Fruit fly (Drosophila melanogaster) whole organism, embryonic: ENCODE results near the gene Ppt1.

Experiments used
- Ada2b ChIP-seq: fragments of 200-800 bp; sonication (Bioruptor generic); IDR thresholded peaks from 2 replicates; pipeline ENCODE4 v1.3.6; 2022; ENCODE audit warnings: missing biosample characterization, missing genetic modification characterization
- CG10147 ChIP-seq: fragments of 200-800 bp; sonication (Bioruptor generic); optimal IDR thresholded peaks from 2 replicates; lab custom pipeline; 2019; ENCODE audit warnings: missing biosample characterization, mild to moderate bottlenecking, missing genetic modification characterization, moderate library complexity
- CG10274 ChIP-seq: fragments of 200-800 bp; sonication (Bioruptor generic); optimal IDR thresholded peaks from 3 replicates; lab custom pipeline; 2017; ENCODE audit warnings: missing biosample characterization, mild to moderate bottlenecking, missing genetic modification characterization
- CG10431 ChIP-seq: fragments of 200-800 bp; sonication (Bioruptor generic); optimal IDR thresholded peaks from 3 replicates; lab custom pipeline; 2018; ENCODE audit warnings: missing biosample characterization, mild to moderate bottlenecking, missing genetic modification characterization
- CG10565 ChIP-seq: fragments of 200-800 bp; sonication (Bioruptor generic); optimal IDR thresholded peaks from 3 replicates; lab custom pipeline; 2016; ENCODE audit warnings: missing biosample characterization, mild to moderate bottlenecking, missing genetic modification characterization
- CG11085 ChIP-seq: fragments of 200-800 bp; sonication (Bioruptor generic); IDR thresholded peaks from 2 replicates; pipeline ENCODE4 v1.3.6; 2022; ENCODE audit warnings: missing biosample characterization, missing genetic modification characterization
- CG11247 ChIP-seq: fragments of 200-800 bp; sonication (Bioruptor generic); IDR thresholded peaks from 2 replicates; pipeline ENCODE4 v1.3.6; 2022; ENCODE audit warnings: missing biosample characterization, missing genetic modification characterization
- CG17385 ChIP-seq: fragments of 200-800 bp; sonication (Bioruptor generic); optimal IDR thresholded peaks from 3 replicates; lab custom pipeline; 2018; ENCODE audit warnings: missing biosample characterization, mild to moderate bottlenecking, missing genetic modification characterization
- CG17568 ChIP-seq: fragments of 200-800 bp; sonication (Bioruptor generic); optimal IDR thresholded peaks from 2 replicates; lab custom pipeline; 2018; ENCODE audit warnings: missing biosample characterization, mild to moderate bottlenecking, missing genetic modification characterization, moderate library complexity
- CG17829 ChIP-seq: fragments of 200-800 bp; optimal IDR thresholded peaks from 2 replicates; lab custom pipeline; 2019; ENCODE audit warnings: missing biosample characterization, mild to moderate bottlenecking, missing genetic modification characterization, moderate library complexity
- CG1792 ChIP-seq: fragments of 200-800 bp; sonication (Bioruptor generic); optimal IDR thresholded peaks from 2 replicates; lab custom pipeline; 2016; ENCODE audit warnings: missing biosample characterization, missing genetic modification characterization
- CG18476 ChIP-seq: fragments of 200-800 bp; sonication (Bioruptor generic); optimal IDR thresholded peaks from 2 replicates; lab custom pipeline; 2016; ENCODE audit warnings: missing biosample characterization, mild to moderate bottlenecking, missing genetic modification characterization
- CG31388 ChIP-seq: fragments of 200-800 bp; sonication (Bioruptor generic); optimal IDR thresholded peaks from 2 replicates; lab custom pipeline; 2016; ENCODE audit warnings: missing biosample characterization, missing genetic modification characterization
- CG32772 ChIP-seq: fragments of 200-800 bp; sonication (Bioruptor generic); IDR thresholded peaks from 2 replicates; pipeline ENCODE4 v1.3.6; 2022; ENCODE audit warnings: missing biosample characterization, missing genetic modification characterization
- CG43689 ChIP-seq: fragments of 200-800 bp; sonication (Bioruptor generic); IDR thresholded peaks from 2 replicates; pipeline ENCODE4 v1.3.6; 2022; ENCODE audit warnings: missing biosample characterization, missing genetic modification characterization
- CG6254 ChIP-seq: fragments of 200-800 bp; sonication (Bioruptor generic); optimal IDR thresholded peaks from 3 replicates; lab custom pipeline; 2017; ENCODE audit warnings: mild to moderate bottlenecking, missing biosample characterization, missing genetic modification reagents, missing genetic modification characterization
- CG7271 ChIP-seq: fragments of 200-800 bp; sonication (Bioruptor generic); optimal IDR thresholded peaks from 2 replicates; lab custom pipeline; 2018; ENCODE audit warnings: missing biosample characterization, mild to moderate bottlenecking, missing genetic modification characterization, moderate library complexity
- CG7987 ChIP-seq: fragments of 200-800 bp; sonication (Bioruptor generic); optimal IDR thresholded peaks from 2 replicates; lab custom pipeline; 2018; ENCODE audit warnings: missing biosample characterization, mild to moderate bottlenecking, missing genetic modification characterization, moderate library complexity
- CG8290 ChIP-seq, 3 experiments: fragments of 200-800 bp; sonication (Bioruptor generic); optimal IDR thresholded peaks; 2 replicates each; lab custom pipeline; 2016 to 2019; ENCODE audit warnings: missing biosample characterization in 3 of 3, missing genetic modification characterization in 3 of 3, mild to moderate bottlenecking in 2 of 3, moderate library complexity in 1 of 3
- D19A ChIP-seq: fragments of 200-800 bp; optimal IDR thresholded peaks from 3 replicates; lab custom pipeline; 2019; ENCODE audit warnings: missing biosample characterization, mild to moderate bottlenecking, missing genetic modification characterization, moderate library complexity
- Dip3 ChIP-seq: fragments of 200-800 bp; sonication (Bioruptor generic); optimal IDR thresholded peaks from 3 replicates; lab custom pipeline; 2016; ENCODE audit warnings: missing biosample characterization, missing genetic modification characterization
- HLHmδ ChIP-seq: fragments of 200-800 bp; sonication (Bioruptor generic); optimal IDR thresholded peaks from 2 replicates; lab custom pipeline; 2018; ENCODE audit warnings: missing biosample characterization, mild to moderate bottlenecking, missing genetic modification characterization, moderate library complexity
- Nf-YC ChIP-seq: fragments of 200-800 bp; optimal IDR thresholded peaks from 3 replicates; lab custom pipeline; 2019; ENCODE audit warnings: missing biosample characterization, mild to moderate bottlenecking, missing genetic modification characterization, moderate library complexity
- Oaz ChIP-seq: fragments of 200-800 bp; sonication (Bioruptor generic); IDR thresholded peaks from 2 replicates; pipeline ENCODE4 v1.3.6; 2022; ENCODE audit warnings: missing biosample characterization, missing genetic modification characterization
- Ravus ChIP-seq: fragments of 200-800 bp; sonication (Bioruptor generic); IDR thresholded peaks from 2 replicates; pipeline ENCODE4 v1.3.6; 2022; ENCODE audit warnings: missing biosample characterization, missing genetic modification characterization
- Trl ChIP-seq, 3 experiments: fragments of >200 bp in 2 of 3; fragments of 200-800 bp in 1 of 3; sonication (Bioruptor generic) in 1 of 3; optimal IDR thresholded peaks; 2 replicates in 1 of 3; 3 replicates in 2 of 3; lab custom pipeline; 2016 to 2017; ENCODE audit warnings: missing biosample characterization in 1 of 3, missing genetic modification characterization in 1 of 3
- Xrp1 ChIP-seq: fragments of 200-800 bp; sonication (Bioruptor generic); IDR thresholded peaks from 2 replicates; pipeline ENCODE4 v1.3.6; 2022; ENCODE audit warnings: missing biosample characterization, missing genetic modification characterization
- ab ChIP-seq: fragments of 200-800 bp; sonication (Bioruptor generic); optimal IDR thresholded peaks from 2 replicates; lab custom pipeline; 2016; ENCODE audit warnings: missing biosample characterization, missing genetic modification characterization
- ase ChIP-seq: fragments of 200-800 bp; sonication (Bioruptor generic); IDR thresholded peaks from 3 replicates; pipeline ENCODE4 v1.3.6; 2022; ENCODE audit warnings: missing biosample characterization, missing genetic modification characterization
- croc ChIP-seq: fragments of 200-800 bp; sonication (Bioruptor generic); conservative IDR thresholded peaks from 3 replicates; pipeline ENCODE4 v1.3.6; 2022; ENCODE audit warnings: missing biosample characterization, missing genetic modification characterization
- dan ChIP-seq: fragments of 200-800 bp; sonication (Bioruptor generic); IDR thresholded peaks from 2 replicates; pipeline ENCODE4 v1.3.6; 2022; ENCODE audit warnings: missing biosample characterization, missing genetic modification characterization
- gcm2 ChIP-seq: fragments of 200-800 bp; sonication (Bioruptor generic); optimal IDR thresholded peaks from 2 replicates; lab custom pipeline; 2016; ENCODE audit warnings: missing biosample characterization, missing genetic modification characterization
- grau ChIP-seq: fragments of 200-800 bp; optimal IDR thresholded peaks from 3 replicates; lab custom pipeline; 2019; ENCODE audit warnings: missing biosample characterization, mild to moderate bottlenecking, missing genetic modification characterization, moderate library complexity
- grn ChIP-seq: fragments of 200-800 bp; sonication (Bioruptor generic); optimal IDR thresholded peaks from 3 replicates; lab custom pipeline; 2017; ENCODE audit warnings: missing biosample characterization, missing genetic modification characterization
- gro ChIP-seq: fragments of 200-800 bp; sonication (Bioruptor generic); optimal IDR thresholded peaks from 2 replicates; lab custom pipeline; 2016; ENCODE audit warnings: missing biosample characterization, missing genetic modification characterization
- insv ChIP-seq, 2 experiments: fragments of 200-800 bp; sonication (Bioruptor generic); optimal IDR thresholded peaks; 3 replicates each; lab custom pipeline; 2016 to 2018; ENCODE audit warnings: missing biosample characterization in 2 of 2, missing genetic modification characterization in 2 of 2
- nerfin-2 ChIP-seq: fragments of 200-800 bp; sonication (Bioruptor generic); IDR thresholded peaks from 2 replicates; pipeline ENCODE4 v1.3.6; 2022; ENCODE audit warnings: missing biosample characterization, missing genetic modification characterization; ENCODE audit not compliant: partially characterized antibody
- otp ChIP-seq: fragments of 200-800 bp; sonication (Bioruptor generic); IDR thresholded peaks from 3 replicates; pipeline ENCODE4, ENCODE4 v1.3.6; 2022; ENCODE audit warnings: missing biosample characterization, missing genetic modification characterization
- p53 ChIP-seq: fragments of 200-800 bp; sonication (Bioruptor generic); optimal IDR thresholded peaks from 2 replicates; lab custom pipeline; 2016; ENCODE audit warnings: missing biosample characterization, missing genetic modification characterization
- scrt ChIP-seq: fragments of 200-800 bp; sonication (Bioruptor generic); optimal IDR thresholded peaks from 2 replicates; lab custom pipeline; 2018; ENCODE audit warnings: missing biosample characterization, mild to moderate bottlenecking, missing genetic modification characterization, moderate library complexity
- shn ChIP-seq: fragments of 200-800 bp; sonication (Bioruptor generic); optimal IDR thresholded peaks from 3 replicates; lab custom pipeline; 2016; ENCODE audit warnings: missing biosample characterization, missing genetic modification characterization
- sob ChIP-seq: fragments of 200-800 bp; sonication (Bioruptor generic); IDR thresholded peaks from 2 replicates; pipeline ENCODE4 v1.3.6; 2022; ENCODE audit warnings: missing biosample characterization, missing genetic modification characterization
- stc ChIP-seq: fragments of 200-800 bp; sonication (Bioruptor generic); IDR thresholded peaks from 2 replicates; pipeline ENCODE4 v1.3.6; 2022; ENCODE audit warnings: missing biosample characterization, missing genetic modification characterization
- vnd ChIP-seq: fragments of 200-800 bp; sonication (Bioruptor generic); IDR thresholded peaks from 3 replicates; pipeline ENCODE4 v1.3.6; 2022; ENCODE audit warnings: missing biosample characterization, missing genetic modification characterization; ENCODE audit not compliant: partially characterized antibody
- vvl ChIP-seq: fragments of 200-800 bp; sonication (Bioruptor generic); IDR thresholded peaks from 2 replicates; pipeline ENCODE4 v1.3.6; 2022; ENCODE audit warnings: missing biosample characterization, missing genetic modification characterization
- z ChIP-seq: fragments of 200-800 bp; sonication (Bioruptor generic); IDR thresholded peaks from 3 replicates; pipeline ENCODE4 v1.3.6; 2022; ENCODE audit warnings: missing biosample characterization, missing genetic modification characterization

Ppt1 gene

DNA sequence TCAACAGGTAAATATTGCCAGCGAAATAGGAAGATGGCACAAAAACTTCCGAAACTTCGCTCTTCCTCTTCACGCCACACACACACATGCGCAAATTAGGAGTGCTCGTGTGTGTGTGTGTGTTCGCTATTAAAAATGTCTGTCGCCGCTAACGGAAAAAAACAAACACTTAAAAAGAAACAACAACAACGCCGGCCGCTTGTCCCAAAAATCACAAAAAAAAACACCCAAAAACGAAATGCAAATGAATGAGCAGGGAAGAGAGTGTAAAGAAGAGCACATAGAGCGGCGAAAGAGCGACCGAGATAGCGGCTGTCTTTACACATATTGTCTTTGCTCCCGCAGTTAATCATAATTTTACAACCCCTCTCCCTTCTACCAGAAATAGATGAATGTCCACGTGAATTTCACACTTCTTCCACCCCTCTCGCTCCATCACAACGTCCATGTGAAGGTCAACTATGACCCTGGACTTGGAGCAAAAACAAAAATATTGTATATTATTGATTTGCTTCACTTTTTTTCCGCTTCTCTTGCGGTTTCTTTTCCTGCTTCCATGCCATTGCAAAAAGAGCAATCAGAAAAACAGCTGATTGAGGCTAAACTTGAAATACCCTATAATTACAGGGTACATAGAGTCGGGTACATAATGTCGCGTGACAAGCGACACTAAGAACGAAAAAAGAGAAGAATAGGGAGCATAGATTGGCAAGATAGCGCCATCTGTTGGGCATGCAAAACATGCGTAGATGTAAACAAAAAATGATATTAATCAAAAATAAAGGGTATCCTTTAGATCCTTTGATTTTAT lies 8.0 kb downstream of the Ppt1 start (continued):
- TF ChIP-seq CG10565: no peak
- no peak for TF ChIP-seq otp (GFP tag; lab: Robert Waterston, UW)
- peak; percentile 54; the same call in 1 of the 2 replicates for TF ChIP-seq vvl (GFP tag; lab: Robert Waterston, UW)
- peak; percentile 44 for TF ChIP-seq D19A (tag; lab: Kevin White, UChicago)
- no peak for TF ChIP-seq CG8290 (GFP tag; optimal IDR thresholded peaks at IDR 0.05; lab: Kevin White, UChicago)
- peak in 1 of 2 experiments; percentile 0 for TF ChIP-seq CG8290 (tag; optimal IDR thresholded peaks at IDR 0.05; lab: Kevin White, UChicago)
- 0 out of 2 replicates have a peak, but pooled peaks have one; percentile 28 for TF ChIP-seq CG32772 (GFP tag; lab: Robert Waterston, UW)
- TF ChIP-seq grn: peak; percentile 1
- TF ChIP-seq Ada2b (GFP tag; lab: Robert Waterston, UW): peak; percentile 11; the same call in 1 of the 2 replicates
- TF ChIP-seq CG17385 (GFP tag; lab: Kevin White, UChicago): peak; percentile 51
- peak; percentile 33 for TF ChIP-seq CG7987 (GFP tag; lab: Kevin White, UChicago)
- peak; percentile 50 to 79 for TF ChIP-seq Trl (optimal IDR thresholded peaks at IDR 0.05; lab: Kevin White, UChicago)
- TF ChIP-seq Trl (GFP tag; optimal IDR thresholded peaks at IDR 0.05; lab: Kevin White, UChicago): no peak
- TF ChIP-seq CG10274 (GFP tag; lab: Kevin White, UChicago): peak; percentile 8
- peak; percentile 9 for TF ChIP-seq gro

DNA sequence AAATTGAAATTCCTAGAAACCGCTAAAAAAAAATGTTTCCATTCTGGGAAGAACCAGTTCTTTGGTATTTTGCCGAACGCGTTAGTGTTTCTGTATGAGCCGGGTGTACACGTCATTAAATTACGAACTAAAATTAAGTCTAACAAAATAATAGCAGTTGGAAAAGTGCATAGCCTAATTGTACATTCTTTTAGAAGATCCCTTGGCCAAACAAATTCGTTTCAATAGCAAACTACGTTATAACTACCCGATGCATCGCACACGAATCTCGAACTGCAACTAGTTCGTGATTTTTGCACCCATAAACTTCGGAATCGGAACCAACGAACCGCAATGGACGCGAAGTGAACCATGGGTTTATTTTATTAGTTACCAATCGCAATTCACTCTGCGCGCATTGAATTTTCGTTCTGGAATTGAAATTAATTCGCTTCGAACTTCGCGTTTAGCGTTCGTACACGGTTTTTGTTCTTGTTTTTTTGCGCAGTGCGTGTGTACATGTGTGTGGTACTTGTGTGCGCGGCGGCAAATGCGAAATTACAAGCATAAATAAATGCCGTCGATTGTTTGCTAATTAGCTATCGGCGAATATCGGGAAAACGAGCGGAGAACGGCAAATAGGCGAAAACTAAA lies 8.7 kb downstream of the Ppt1 start, which contains the start of gene CAH3:
TSS of gene CAH3 (plus strand) at position 64 of the 633 bp plus-strand sequence.
- TF ChIP-seq grau (tag; lab: Kevin White, UChicago) (peak; percentile 94), CG31388 (GFP tag; lab: Kevin White, UChicago) (peak; percentile 38), CG18476 (peak; percentile 88), CG43689 (GFP tag; lab: Robert Waterston, UW) (peak; percentile 80), Dip3 (GFP tag; lab: Kevin White, UChicago) (peak; percentile 93), p53 (GFP tag; lab: Kevin White, UChicago) (peak; percentile 84), CG11085 (GFP tag; lab: Robert Waterston, UW) (peak; percentile 83), Oaz (GFP tag; lab: Robert Waterston, UW) (peak; percentile 86), ab (GFP tag; lab: Kevin White, UChicago) (peak; percentile 87), CG17829 (peak; percentile 96), nerfin-2 (GFP tag; lab: Robert Waterston, UW) (no peak), croc (GFP tag; lab: Robert Waterston, UW) (peak; percentile 88), HLHmδ (GFP tag; lab: Kevin White, UChicago) (no peak), vnd (GFP tag; lab: Robert Waterston, UW) (no peak), CG10431 (GFP tag; lab: Kevin White, UChicago) (peak; percentile 77), dan (0 out of 2 replicates have a peak, but pooled peaks have one; percentile 24), Nf-YC (peak; percentile 89), CG1792 (peak; percentile 92), scrt (GFP tag; lab: Kevin White, UChicago) (peak; percentile 79), shn (peak; percentile 94), stc (GFP tag; lab: Robert Waterston, UW) (peak; percentile 88), CG7271 (tag; lab: Kevin White, UChicago) (peak; percentile 65), gcm2 (peak; percentile 77), Xrp1 (peak; percentile 94), CG10147 (GFP tag; lab: Kevin White, UChicago) (peak; percentile 93), sob (GFP tag; lab: Robert Waterston, UW) (peak; percentile 94), ase (GFP tag; lab: Robert Waterston, UW) (peak; percentile 85), Ravus (GFP tag; lab: Robert Waterston, UW) (peak; percentile 71), insv (GFP tag; optimal IDR thresholded peaks at IDR 0.05; lab: Kevin White, UChicago) (peak in 1 of 2 experiments; percentile 79), z (GFP tag; lab: Robert Waterston, UW) (0 out of 3 replicates have a peak, but pooled peaks have one; percentile 18), CG11247 (GFP tag; lab: Robert Waterston, UW) (peak; percentile 85), CG6254 (GFP tag; lab: Kevin White, UChicago) (peak; percentile 83), CG17568 (GFP tag; lab: Kevin White, UChicago) (peak; percentile 90)
